Fruit fly (Drosophila melanogaster) whole organism, embryonic: ENCODE results near the gene cnc.

Source experiments
- Abd-B ChIP-seq: fragments of 200-800 bp; sonication (Bioruptor generic); optimal IDR thresholded peaks from 2 replicates; lab custom pipeline; 2018; ENCODE audit warnings: missing biosample characterization, mild to moderate bottlenecking, missing genetic modification characterization, moderate library complexity
- CG10366 ChIP-seq: fragments of 200-800 bp; sonication (Bioruptor generic); IDR thresholded peaks from 2 replicates; pipeline ENCODE4 v1.3.6; 2022; ENCODE audit warnings: missing biosample characterization, missing genetic modification characterization
- CG10431 ChIP-seq: fragments of 200-800 bp; sonication (Bioruptor generic); optimal IDR thresholded peaks from 3 replicates; lab custom pipeline; 2018; ENCODE audit warnings: missing biosample characterization, mild to moderate bottlenecking, missing genetic modification characterization
- CG12071 ChIP-seq: fragments of 200-800 bp; sonication (Bioruptor generic); optimal IDR thresholded peaks from 3 replicates; lab custom pipeline; 2018; ENCODE audit warnings: missing biosample characterization, mild to moderate bottlenecking, missing genetic modification characterization
- CG12155 ChIP-seq: fragments of 200-800 bp; sonication (Bioruptor generic); optimal IDR thresholded peaks from 3 replicates; lab custom pipeline; 2016; ENCODE audit warnings: missing biosample characterization, missing genetic modification characterization
- CG14667 ChIP-seq: fragments of 200-800 bp; sonication (Bioruptor generic); IDR thresholded peaks from 2 replicates; pipeline ENCODE4 v1.3.6; 2022; ENCODE audit warnings: missing biosample characterization, missing genetic modification characterization
- CG17361 ChIP-seq: fragments of 200-800 bp; sonication (Bioruptor generic); IDR thresholded peaks from 3 replicates; pipeline ENCODE4 v1.3.6; 2022; ENCODE audit warnings: missing biosample characterization, missing genetic modification characterization
- CG2199 ChIP-seq: fragments of 200-800 bp; sonication (Bioruptor generic); IDR thresholded peaks from 3 replicates; pipeline ENCODE4 v1.3.6; 2022; ENCODE audit warnings: missing biosample characterization, missing genetic modification characterization
- CG33213 ChIP-seq: fragments of 200-800 bp; sonication (Bioruptor generic); optimal IDR thresholded peaks from 3 replicates; lab custom pipeline; 2016; ENCODE audit warnings: missing biosample characterization, missing genetic modification characterization
- CG34422 ChIP-seq: fragments of 200-800 bp; sonication (Bioruptor generic); IDR thresholded peaks from 3 replicates; pipeline ENCODE4 v1.3.6; 2022; ENCODE audit warnings: missing biosample characterization, missing genetic modification characterization
- CG3838 ChIP-seq: fragments of 200-800 bp; sonication (Bioruptor generic); optimal IDR thresholded peaks from 3 replicates; lab custom pipeline; 2016; ENCODE audit warnings: missing biosample characterization, missing genetic modification characterization
- CG4617 ChIP-seq: fragments of 200-800 bp; sonication (Bioruptor generic); optimal IDR thresholded peaks from 3 replicates; lab custom pipeline; 2016; ENCODE audit warnings: missing biosample characterization, missing genetic modification characterization, borderline replicate concordance
- CG5245 ChIP-seq: fragments of 200-800 bp; sonication (Bioruptor generic); optimal IDR thresholded peaks from 3 replicates; lab custom pipeline; 2016; ENCODE audit warnings: missing biosample characterization, missing genetic modification characterization
- CG7372 ChIP-seq: fragments of 200-800 bp; sonication (Bioruptor generic); IDR thresholded peaks from 2 replicates; pipeline ENCODE4 v1.3.6; 2022; ENCODE audit warnings: missing biosample characterization, missing genetic modification characterization
- CG7556 ChIP-seq: fragments of 200-800 bp; sonication (Bioruptor generic); optimal IDR thresholded peaks from 2 replicates; lab custom pipeline; 2017; ENCODE audit warnings: missing biosample characterization, mild to moderate bottlenecking, missing genetic modification characterization
- CG8281 ChIP-seq: fragments of 200-800 bp; sonication (Bioruptor generic); optimal IDR thresholded peaks from 2 replicates; lab custom pipeline; 2018; ENCODE audit warnings: missing biosample characterization, mild to moderate bottlenecking, missing genetic modification characterization, moderate library complexity
- CG9437 ChIP-seq: fragments of 200-800 bp; sonication (Bioruptor generic); optimal IDR thresholded peaks from 2 replicates; lab custom pipeline; 2018; ENCODE audit warnings: missing biosample characterization, mild to moderate bottlenecking, missing genetic modification characterization
- Chrac-16 ChIP-seq: fragments of 200-800 bp; sonication (Bioruptor generic); optimal IDR thresholded peaks from 3 replicates; lab custom pipeline; 2016; ENCODE audit warnings: missing biosample characterization, missing genetic modification characterization
- CkIIα-i1 ChIP-seq: fragments of 200-800 bp; sonication (Bioruptor generic); IDR thresholded peaks from 2 replicates; pipeline ENCODE4 v1.3.6; 2022; ENCODE audit warnings: missing biosample characterization, missing genetic modification characterization
- D19B ChIP-seq: fragments of 200-800 bp; sonication (Bioruptor generic); optimal IDR thresholded peaks from 2 replicates; lab custom pipeline; 2017; ENCODE audit warnings: missing biosample characterization, mild to moderate bottlenecking, missing genetic modification characterization
- Fer1 ChIP-seq: fragments of 200-800 bp; sonication (Bioruptor generic); optimal IDR thresholded peaks from 2 replicates; lab custom pipeline; 2017; ENCODE audit warnings: missing biosample characterization, mild to moderate bottlenecking, missing genetic modification characterization
- HLH3B ChIP-seq: fragments of 200-800 bp; sonication (Bioruptor generic); IDR thresholded peaks from 2 replicates; pipeline ENCODE4 v1.3.6; 2022; ENCODE audit warnings: missing biosample characterization, missing genetic modification characterization
- Hr78 ChIP-seq, 2 experiments: fragments of 200-800 bp in 1 of 2; fragments of >200 bp in 1 of 2; sonication (Bioruptor generic) in 1 of 2; optimal IDR thresholded peaks; 2 replicates each; lab custom pipeline; 2017 to 2019; ENCODE audit warnings: missing biosample characterization in 2 of 2, missing genetic modification characterization in 2 of 2, mild to moderate bottlenecking in 1 of 2, moderate library complexity in 1 of 2
- Hsf ChIP-seq: fragments of 200-800 bp; sonication (Bioruptor generic); optimal IDR thresholded peaks from 3 replicates; lab custom pipeline; 2016; ENCODE audit warnings: missing biosample characterization, missing genetic modification characterization
- Max ChIP-seq: fragments of 200-800 bp; sonication (Bioruptor generic); optimal IDR thresholded peaks from 2 replicates; lab custom pipeline; 2016; ENCODE audit warnings: missing biosample characterization, mild to moderate bottlenecking, missing genetic modification characterization
- Mes4 ChIP-seq: fragments of 200-800 bp; sonication (Bioruptor generic); optimal IDR thresholded peaks from 2 replicates; lab custom pipeline; 2016; ENCODE audit warnings: missing biosample characterization, missing genetic modification characterization
- NK7.1 ChIP-seq: fragments of 200-800 bp; sonication (Bioruptor generic); optimal IDR thresholded peaks from 3 replicates; lab custom pipeline; 2016; ENCODE audit warnings: missing biosample characterization, missing genetic modification characterization
- Nf-YC ChIP-seq: fragments of 200-800 bp; optimal IDR thresholded peaks from 3 replicates; lab custom pipeline; 2019; ENCODE audit warnings: missing biosample characterization, mild to moderate bottlenecking, missing genetic modification characterization, moderate library complexity
- Pdp1 ChIP-seq, 2 experiments: fragments of 200-800 bp; sonication (Bioruptor generic); optimal IDR thresholded peaks; 3 replicates each; lab custom pipeline; 2016; ENCODE audit warnings: missing biosample characterization in 2 of 2, missing genetic modification characterization in 2 of 2, mild to moderate bottlenecking in 1 of 2, moderate library complexity in 1 of 2
- Spps ChIP-seq: fragments of 200-800 bp; sonication (Bioruptor generic); optimal IDR thresholded peaks from 2 replicates; lab custom pipeline; 2018; ENCODE audit warnings: missing biosample characterization, mild to moderate bottlenecking, missing genetic modification characterization
- Ssrp ChIP-seq: fragments of 200-800 bp; sonication (Bioruptor generic); optimal IDR thresholded peaks from 2 replicates; lab custom pipeline; 2018; ENCODE audit warnings: missing biosample characterization, mild to moderate bottlenecking, missing genetic modification characterization, moderate library complexity
- Tbp ChIP-seq: fragments of >200 bp; optimal IDR thresholded peaks from 2 replicates; lab custom pipeline; 2018; ENCODE audit warnings: missing biosample characterization, missing genetic modification characterization
- YL-1 ChIP-seq: fragments of 200-800 bp; sonication (Bioruptor generic); optimal IDR thresholded peaks from 3 replicates; lab custom pipeline; 2017; ENCODE audit warnings: missing biosample characterization, mild to moderate bottlenecking, missing genetic modification characterization
- al ChIP-seq: fragments of 200-800 bp; sonication (Bioruptor generic); IDR thresholded peaks from 2 replicates; pipeline ENCODE4 v1.3.6; 2022; ENCODE audit warnings: missing biosample characterization, missing genetic modification characterization
- crp ChIP-seq, 2 experiments: fragments of 200-800 bp; sonication (Bioruptor generic); optimal IDR thresholded peaks; 2 replicates in 1 of 2; 3 replicates in 1 of 2; lab custom pipeline; 2017; ENCODE audit warnings: missing biosample characterization in 2 of 2, missing genetic modification characterization in 2 of 2, mild to moderate bottlenecking in 1 of 2, moderate library complexity in 1 of 2
- dimm ChIP-seq: fragments of 200-800 bp; sonication (Bioruptor generic); IDR thresholded peaks from 2 replicates; pipeline ENCODE4 v1.3.6; 2022; ENCODE audit warnings: missing biosample characterization, missing genetic modification characterization
- dm ChIP-seq: fragments of 200-800 bp; sonication (Bioruptor generic); optimal IDR thresholded peaks from 3 replicates; lab custom pipeline; 2016; ENCODE audit warnings: missing biosample characterization, missing genetic modification characterization
- dmrt11E ChIP-seq: fragments of 200-800 bp; sonication (Bioruptor generic); optimal IDR thresholded peaks from 3 replicates; lab custom pipeline; 2018; ENCODE audit warnings: missing biosample characterization, mild to moderate bottlenecking, missing genetic modification characterization, moderate library complexity
- ewg ChIP-seq: fragments of 200-800 bp; sonication (Bioruptor generic); optimal IDR thresholded peaks from 3 replicates; lab custom pipeline; 2017; ENCODE audit warnings: mild to moderate bottlenecking, missing biosample characterization, missing genetic modification reagents, missing genetic modification characterization
- exex ChIP-seq: fragments of 200-800 bp; sonication (Bioruptor generic); optimal IDR thresholded peaks from 4 replicates; lab custom pipeline; 2018; ENCODE audit warnings: missing biosample characterization, mild to moderate bottlenecking, missing genetic modification characterization, moderate library complexity
- gcm ChIP-seq: fragments of 200-800 bp; sonication (Bioruptor generic); optimal IDR thresholded peaks from 2 replicates; lab custom pipeline; 2019; ENCODE audit warnings: missing biosample characterization, mild to moderate bottlenecking, missing genetic modification characterization, moderate library complexity
- grn ChIP-seq: fragments of 200-800 bp; sonication (Bioruptor generic); optimal IDR thresholded peaks from 3 replicates; lab custom pipeline; 2017; ENCODE audit warnings: missing biosample characterization, missing genetic modification characterization
- ind ChIP-seq: fragments of 200-800 bp; sonication (Bioruptor generic); optimal IDR thresholded peaks from 3 replicates; lab custom pipeline; 2016; ENCODE audit warnings: missing biosample characterization, missing genetic modification characterization
- otp ChIP-seq: fragments of 200-800 bp; sonication (Bioruptor generic); IDR thresholded peaks from 3 replicates; pipeline ENCODE4, ENCODE4 v1.3.6; 2022; ENCODE audit warnings: missing biosample characterization, missing genetic modification characterization
- rib ChIP-seq: fragments of 200-800 bp; sonication (Bioruptor generic); IDR thresholded peaks from 2 replicates; pipeline ENCODE4 v1.3.6; 2022; ENCODE audit warnings: missing biosample characterization, missing genetic modification characterization
- sc ChIP-seq, 3 experiments: fragments of >200 bp in 2 of 3; fragments of 200-800 bp in 1 of 3; sonication (Bioruptor generic) in 1 of 3; optimal IDR thresholded peaks; 2 replicates in 2 of 3; 3 replicates in 1 of 3; lab custom pipeline; 2017; ENCODE audit warnings: mild to moderate bottlenecking in 1 of 3, missing biosample characterization in 1 of 3, missing genetic modification characterization in 1 of 3, missing genetic modification reagents in 1 of 3
- sens ChIP-seq: fragments of 200-800 bp; sonication (Bioruptor generic); peaks from one replicate; lab custom pipeline; 2016; ENCODE audit warnings: missing biosample characterization, missing genetic modification characterization
- sisA ChIP-seq: fragments of 200-800 bp; sonication (Bioruptor generic); IDR thresholded peaks from 2 replicates; pipeline ENCODE4 v1.3.6; 2022; ENCODE audit warnings: missing biosample characterization, missing genetic modification characterization
- slbo ChIP-seq: fragments of 200-800 bp; sonication (Bioruptor generic); IDR thresholded peaks from 2 replicates; pipeline ENCODE4 v1.3.6; 2022; ENCODE audit warnings: missing biosample characterization, missing genetic modification characterization
- sna ChIP-seq: fragments of 200-800 bp; sonication (Bioruptor generic); IDR thresholded peaks from 2 replicates; pipeline ENCODE4 v1.3.6; 2022; ENCODE audit warnings: missing biosample characterization, missing genetic modification characterization; ENCODE audit not compliant: partially characterized antibody

The cnc gene

DNA sequence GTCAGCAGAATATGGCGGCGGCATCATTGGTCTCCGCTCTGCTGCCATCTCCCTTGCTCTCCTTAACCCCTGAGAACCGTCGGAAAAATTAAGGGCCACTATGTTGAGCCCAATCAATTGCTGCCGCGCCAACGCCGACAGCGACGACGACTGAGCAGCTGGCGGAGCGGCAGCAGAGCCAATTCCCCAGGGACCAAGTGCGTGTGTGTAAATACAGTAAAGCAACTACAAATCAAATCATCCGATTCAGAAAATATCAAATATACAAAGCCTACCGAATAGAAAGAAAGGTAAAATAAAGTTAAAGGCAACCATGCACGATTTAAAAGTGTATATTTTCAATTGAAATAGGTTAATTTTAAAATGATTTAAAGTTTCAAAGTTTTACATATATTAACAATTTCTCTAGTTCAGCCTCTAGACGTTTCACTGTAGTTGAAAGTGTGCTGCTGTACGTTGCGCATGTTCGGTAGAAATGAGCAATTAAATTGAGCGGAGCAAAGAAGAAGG lies 14.7 kb downstream of the cnc start (continued):
- TF ChIP-seq HLH3B (GFP tag; lab: Robert Waterston, UW) (peak; percentile 64), dmrt11E (tag; lab: Kevin White, UChicago) (peak; percentile 47), CG14667 (GFP tag; lab: Robert Waterston, UW) (no peak), CG7372 (GFP tag; lab: Robert Waterston, UW) (no peak), Tbp (GFP tag; lab: Kevin White, UChicago) (no peak), rib (GFP tag; lab: Robert Waterston, UW) (no peak), ewg (GFP tag; lab: Kevin White, UChicago) (peak; percentile 70), sens (GFP tag; lab: Kevin White, UChicago) (peak; percentile 92), CG5245 (GFP tag; lab: Kevin White, UChicago) (peak; percentile 17), dimm (no peak), CG7556 (GFP tag; lab: Kevin White, UChicago) (peak; percentile 80), ind (GFP tag; lab: Kevin White, UChicago) (peak; percentile 41), CG10366 (peak; percentile 15; the same call in 1 of the 2 replicates), NK7.1 (GFP tag; lab: Kevin White, UChicago) (no peak), CG12155 (peak; percentile 41), CkIIα-i1 (GFP tag; lab: Robert Waterston, UW) (no peak), Fer1 (GFP tag; lab: Kevin White, UChicago) (peak; percentile 78), CG3838 (GFP tag; lab: Kevin White, UChicago) (no peak), Nf-YC (tag; lab: Kevin White, UChicago) (peak; percentile 95), crp (GFP tag; optimal IDR thresholded peaks at IDR 0.05; lab: Kevin White, UChicago) (no peak), Max (GFP tag; lab: Kevin White, UChicago) (peak; percentile 38), Pdp1 (GFP tag; optimal IDR thresholded peaks at IDR 0.05; lab: Kevin White, UChicago) (peak; percentile 40 to 52), al (GFP tag; lab: Robert Waterston, UW) (0 out of 2 replicates have a peak, but pooled peaks have one; percentile 38), Hr78 (GFP tag; optimal IDR thresholded peaks at IDR 0.05; lab: Kevin White, UChicago) (no peak), CG10431 (no peak), Abd-B (GFP tag; lab: Kevin White, UChicago) (no peak), Ssrp (tag; lab: Kevin White, UChicago) (no peak), Mes4 (no peak), gcm (peak; percentile 35), CG12071 (peak; percentile 31), Chrac-16 (GFP tag; lab: Kevin White, UChicago) (peak; percentile 21), Hsf (no peak), CG33213 (GFP tag; lab: Kevin White, UChicago) (peak; percentile 2), CG9437 (GFP tag; lab: Kevin White, UChicago) (no peak), dm (no peak), CG2199 (no peak), YL-1 (GFP tag; lab: Kevin White, UChicago) (no peak), grn (no peak), slbo (GFP tag; lab: Robert Waterston, UW) (peak; percentile 32), CG34422 (GFP tag; lab: Robert Waterston, UW) (no peak), D19B (GFP tag; lab: Kevin White, UChicago) (peak; percentile 22), sisA (GFP tag; lab: Robert Waterston, UW) (peak; percentile 56; the same call in 1 of the 2 replicates), CG17361 (peak; percentile 72), sc (optimal IDR thresholded peaks at IDR 0.05; lab: Kevin White, UChicago) (no peak), sc (GFP tag; optimal IDR thresholded peaks at IDR 0.05; lab: Kevin White, UChicago) (no peak), CG8281 (tag; lab: Kevin White, UChicago) (no peak), otp (GFP tag; lab: Robert Waterston, UW) (no peak), sna (no peak), Spps (tag; lab: Kevin White, UChicago) (peak; percentile 18), exex (tag; lab: Kevin White, UChicago) (peak; percentile 38), CG4617 (GFP tag; lab: Kevin White, UChicago) (no peak)
